Worm (Caenorhabditis elegans): Measurements from ENCODE around the gene Y48B6A.5.

- TF ChIP-seq T22C8.4 (GFP tag; IDR thresholded peaks at IDR 0.05) (no peak), ref-1 (GFP tag; conservative IDR thresholded peaks at IDR 0.05) (no peak)
These were observed 30.3 kb upstream of the Y48B6A.5 start, which contains the start of gene ace-3 for ce11 chrII:14205335-14205734.
